Worm (Caenorhabditis elegans): ENCODE measurements around the gene Y47D3B.4.

ce11 chrIII:11378910-11379309, 26.2 kb upstream of the Y47D3B.4 start:
- TF ChIP-seq med-1 (GFP tag; optimal IDR thresholded peaks at IDR 0.05; ENCODE audit: insufficient read depth) (no peak), flt-1 (GFP tag; IDR thresholded peaks at IDR 0.05) (no peak), cog-1 (tag; optimal IDR thresholded peaks at IDR 0.05) (no peak), ztf-23 (GFP tag; IDR thresholded peaks at IDR 0.05) (no peak)

Measured in whole organism, midembryonic.